Worm (Caenorhabditis elegans): ENCODE results near the gene T27C5.10.
"Not testable (repeated sequence)": the region's sequence is repeated elsewhere in the genome, so short reads cannot be mapped to it uniquely, and the experiment has no call there.

DNA sequence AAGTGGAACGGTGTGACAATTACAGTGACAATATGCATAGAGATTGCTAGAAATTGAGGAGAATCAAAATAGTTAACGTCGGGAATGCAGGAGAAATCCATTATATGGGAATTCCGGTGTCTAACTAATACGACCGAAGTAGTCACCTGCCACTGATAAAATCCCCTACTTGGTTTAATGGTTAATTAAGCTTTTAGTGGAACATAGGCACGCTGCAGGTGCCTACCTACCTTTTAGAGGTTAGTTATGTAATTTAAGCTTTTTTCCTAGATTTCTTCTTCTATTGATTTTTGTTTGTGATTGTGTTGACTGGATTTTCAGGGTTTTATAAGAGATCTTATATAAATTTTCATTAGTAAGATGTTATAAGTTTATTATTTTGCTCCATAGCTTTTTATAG is 26.2 kb upstream of the T27C5.10 start, which contains the start of gene srh-203:
- not testable (repeated sequence) for TF ChIP-seq klf-2 (GFP tag; conservative IDR thresholded peaks at IDR 0.05); T22C8.4 (GFP tag; IDR thresholded peaks at IDR 0.05); tab-1 (GFP tag; IDR thresholded peaks at IDR 0.05); med-1 (GFP tag; optimal IDR thresholded peaks at IDR 0.05; ENCODE audit: insufficient read depth); flt-1 (GFP tag; IDR thresholded peaks at IDR 0.05)

Data from whole organism, midembryonic.